Worm (Caenorhabditis elegans): ENCODE results near the gene ttr-24.

ce11 chrV:18585102-18585501 is 28.7 kb upstream of the ttr-24 start:
- TF ChIP-seq him-1 (tag; optimal IDR thresholded peaks at IDR 0.05) (no peak), dao-5 (tag; optimal IDR thresholded peaks at IDR 0.05) (no peak)

Data from whole organism, L4/young adult.